Fruit fly (Drosophila melanogaster) whole organism, prepupa: Measurements from ENCODE around the gene CG3191.
A peak's percentile ranks its signal among the peaks of the same experiment; 100 is the strongest.

Experiments
- Blimp-1 ChIP-seq: fragments of 200-800 bp; sonication (Bioruptor generic); optimal IDR thresholded peaks from 3 replicates; lab custom pipeline; 2017; ENCODE audit warnings: missing biosample characterization, missing genetic modification characterization, mild to moderate bottlenecking, moderate library complexity, missing genetic modification reagents
- CG15336 ChIP-seq: fragments of 200-800 bp; sonication (Bioruptor generic); IDR thresholded peaks from 2 replicates; pipeline ENCODE4 v1.3.6; 2022; ENCODE audit warnings: missing biosample characterization, missing genetic modification characterization
- CG34406 ChIP-seq: fragments of 200-800 bp; sonication (Bioruptor generic); optimal IDR thresholded peaks from 3 replicates; lab custom pipeline; 2016; ENCODE audit warnings: missing biosample characterization, missing genetic modification characterization
- CG3919 ChIP-seq: fragments of 200-800 bp; sonication (Bioruptor generic); optimal IDR thresholded peaks from 3 replicates; lab custom pipeline; 2016; ENCODE audit warnings: missing biosample characterization, missing genetic modification characterization
- CG4318 ChIP-seq: fragments of 200-800 bp; sonication (Bioruptor generic); optimal IDR thresholded peaks from 3 replicates; lab custom pipeline; 2017; ENCODE audit warnings: missing biosample characterization, mild to moderate bottlenecking, missing genetic modification characterization
- CG6163 ChIP-seq: fragments of 200-800 bp; sonication (Bioruptor generic); IDR thresholded peaks from 3 replicates; pipeline ENCODE4 v1.3.6; 2022; ENCODE audit warnings: missing biosample characterization, missing genetic modification characterization
- CG6276 ChIP-seq: fragments of 200-800 bp; sonication (Bioruptor generic); optimal IDR thresholded peaks from 2 replicates; lab custom pipeline; 2017; ENCODE audit warnings: missing biosample characterization, mild to moderate bottlenecking, missing genetic modification characterization
- CG6792 ChIP-seq: fragments of 200-800 bp; sonication (Bioruptor generic); optimal IDR thresholded peaks from 3 replicates; lab custom pipeline; 2016; ENCODE audit warnings: missing biosample characterization, missing genetic modification characterization
- CG6808 ChIP-seq: fragments of 200-800 bp; sonication (Bioruptor generic); optimal IDR thresholded peaks from 3 replicates; lab custom pipeline; 2017; ENCODE audit warnings: missing biosample characterization, missing genetic modification characterization, mild to moderate bottlenecking, moderate library complexity, missing genetic modification reagents
- CG6854 ChIP-seq: fragments of 200-800 bp; sonication (Bioruptor generic); optimal IDR thresholded peaks from 2 replicates; lab custom pipeline; 2017; ENCODE audit warnings: missing biosample characterization, mild to moderate bottlenecking, missing genetic modification characterization
- CG8119 ChIP-seq: fragments of 200-800 bp; sonication (Bioruptor generic); IDR thresholded peaks from 3 replicates; pipeline ENCODE4 v1.3.6; 2022; ENCODE audit warnings: missing biosample characterization, missing genetic modification characterization
- CG8319 ChIP-seq: fragments of 200-800 bp; sonication (Bioruptor generic); optimal IDR thresholded peaks from 3 replicates; lab custom pipeline; 2016; ENCODE audit warnings: missing biosample characterization, missing genetic modification characterization
- CG9139 ChIP-seq: fragments of 200-800 bp; sonication (Bioruptor generic); optimal IDR thresholded peaks from 3 replicates; lab custom pipeline; 2017; ENCODE audit warnings: missing biosample characterization, mild to moderate bottlenecking, missing genetic modification characterization
- Eip78C ChIP-seq: fragments of 200-800 bp; sonication (Bioruptor generic); peaks from one replicate; lab custom pipeline; 2016; ENCODE audit warnings: missing biosample characterization, missing genetic modification characterization
- Hr38 ChIP-seq: sonication (Bioruptor generic); optimal IDR thresholded peaks from 2 replicates; lab custom pipeline; 2016; ENCODE audit warnings: missing biosample characterization, missing genetic modification characterization
- Hr39 ChIP-seq: fragments of 200-800 bp; sonication (Bioruptor generic); optimal IDR thresholded peaks from 2 replicates; lab custom pipeline; 2016; ENCODE audit warnings: missing biosample characterization, missing genetic modification characterization
- Lpt ChIP-seq: fragments of 200-800 bp; sonication (Bioruptor generic); optimal IDR thresholded peaks from 3 replicates; lab custom pipeline; 2016; ENCODE audit warnings: missing biosample characterization, missing genetic modification characterization
- Smox ChIP-seq: fragments of 200-800 bp; sonication (Bioruptor generic); optimal IDR thresholded peaks from 3 replicates; lab custom pipeline; 2016; ENCODE audit warnings: missing biosample characterization, missing genetic modification characterization
- Sox14 ChIP-seq: fragments of 200-800 bp; sonication (Bioruptor generic); optimal IDR thresholded peaks from 3 replicates; lab custom pipeline; 2016; ENCODE audit warnings: missing biosample characterization, missing genetic modification characterization
- Sox15 ChIP-seq: fragments of 200-800 bp; sonication (Bioruptor generic); optimal IDR thresholded peaks from 3 replicates; lab custom pipeline; 2016; ENCODE audit warnings: missing biosample characterization, missing genetic modification characterization
- achi ChIP-seq: fragments of 200-800 bp; sonication (Bioruptor generic); optimal IDR thresholded peaks from 3 replicates; lab custom pipeline; 2016; ENCODE audit warnings: missing biosample characterization, missing genetic modification characterization
- dac ChIP-seq: fragments of 200-800 bp; sonication (Bioruptor generic); optimal IDR thresholded peaks from 2 replicates; lab custom pipeline; 2017; ENCODE audit warnings: missing biosample characterization, mild to moderate bottlenecking, missing genetic modification characterization
- dsx ChIP-seq: fragments of 200-800 bp; optimal IDR thresholded peaks from 3 replicates; lab custom pipeline; 2019; ENCODE audit warnings: missing biosample characterization, mild to moderate bottlenecking, missing genetic modification characterization, moderate library complexity; ENCODE audit not compliant: poor library complexity, severe bottlenecking
- eg ChIP-seq: fragments of 200-800 bp; sonication (Bioruptor generic); IDR thresholded peaks from 3 replicates; pipeline ENCODE4 v1.3.6; 2022; ENCODE audit warnings: missing biosample characterization, missing genetic modification characterization
- esn ChIP-seq: fragments of 200-800 bp; sonication (Bioruptor generic); optimal IDR thresholded peaks from 2 replicates; lab custom pipeline; 2016; ENCODE audit warnings: missing biosample characterization, mild to moderate bottlenecking, missing genetic modification characterization, moderate library complexity
- fkh ChIP-seq: fragments of 200-800 bp; sonication (Bioruptor generic); optimal IDR thresholded peaks from 3 replicates; lab custom pipeline; 2017; ENCODE audit warnings: missing biosample characterization, mild to moderate bottlenecking, missing genetic modification characterization, moderate library complexity
- ss ChIP-seq, 2 experiments: fragments of 200-800 bp; sonication (Bioruptor generic); optimal IDR thresholded peaks; 2 replicates in 1 of 2; 3 replicates in 1 of 2; lab custom pipeline; 2017 to 2018; ENCODE audit warnings: mild to moderate bottlenecking in 2 of 2, missing biosample characterization in 2 of 2, missing genetic modification characterization in 2 of 2, moderate library complexity in 1 of 2
- svp ChIP-seq: fragments of 200-800 bp; sonication (Bioruptor generic); peaks from one replicate; lab custom pipeline; 2016; ENCODE audit warnings: missing biosample characterization, missing genetic modification characterization
- vri ChIP-seq: fragments of 200-800 bp; sonication (Bioruptor generic); optimal IDR thresholded peaks from 3 replicates; lab custom pipeline; 2016; ENCODE audit warnings: missing biosample characterization, mild to moderate bottlenecking, missing genetic modification characterization

Gene CG3191

DNA sequence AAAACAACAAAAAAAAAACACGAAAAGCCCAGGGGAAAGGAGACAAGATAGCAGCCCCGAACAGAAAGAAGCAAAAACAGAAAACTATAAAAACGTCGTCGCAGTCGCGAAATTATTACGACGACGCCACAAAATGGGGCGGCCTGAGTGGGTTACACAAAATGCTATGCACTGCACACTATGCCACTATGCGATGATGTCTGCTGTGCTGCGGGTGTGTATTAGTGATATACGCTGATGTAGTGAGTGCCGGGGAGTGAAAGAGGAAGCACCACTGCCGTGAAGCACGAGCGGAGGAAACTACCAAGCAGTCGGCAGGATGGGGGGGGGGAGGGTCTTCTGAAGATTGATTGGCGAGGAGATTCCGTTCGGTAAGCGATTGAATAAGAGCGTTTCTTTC, 35.2 kb upstream of the CG3191 start:
- TF ChIP-seq CG6276 (GFP tag; lab: Kevin White, UChicago), result peak; percentile 18
- TF ChIP-seq CG6792 (GFP tag; lab: Kevin White, UChicago), result no peak
- peak in 1 of 2 experiments; percentile 8 for TF ChIP-seq ss (GFP tag; optimal IDR thresholded peaks at IDR 0.05; lab: Kevin White, UChicago)
- TF ChIP-seq CG8119 (GFP tag; lab: Robert Waterston, UW), result 0 out of 3 replicates have a peak, but pooled peaks have one; percentile 42
- TF ChIP-seq CG6163, result peak; percentile 48; the same call in 2 of the 3 replicates
- no peak for TF ChIP-seq dsx (GFP tag; lab: Kevin White, UChicago)
- TF ChIP-seq CG15336 (GFP tag; lab: Robert Waterston, UW), result peak; percentile 31; the same call in 1 of the 2 replicates
- no peak for TF ChIP-seq CG9139
- TF ChIP-seq eg (GFP tag; lab: Robert Waterston, UW), result peak; percentile 52; the same call in 2 of the 3 replicates
- TF ChIP-seq, all 60 proteins: peak for 6

DNA sequence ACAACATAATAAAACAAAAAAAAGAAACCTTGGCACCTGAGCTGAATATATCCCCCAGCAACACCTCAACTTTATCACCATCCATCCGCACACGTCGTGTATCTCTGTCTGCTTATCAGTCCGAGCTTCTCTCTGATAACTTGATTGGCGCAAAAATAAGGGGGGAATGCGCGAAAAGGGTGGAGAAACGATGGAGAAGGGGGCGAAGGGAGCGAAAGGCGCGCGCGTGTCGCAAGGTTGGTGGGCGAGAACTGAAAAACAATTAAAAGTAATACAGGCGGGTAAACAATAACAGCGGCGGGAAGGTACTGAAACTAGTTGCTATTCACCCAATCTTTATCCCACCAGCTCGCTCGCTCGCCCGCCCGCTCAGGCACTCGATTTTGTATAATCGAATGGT, 34.5 kb upstream of the CG3191 start:
- TF ChIP-seq Eip78C (GFP tag; lab: Kevin White, UChicago) (peak; percentile 52), CG6276 (GFP tag; lab: Kevin White, UChicago) (no peak), Hr39 (GFP tag; lab: Kevin White, UChicago) (no peak), fkh (peak; percentile 38), vri (peak; percentile 19), Sox15 (GFP tag; lab: Kevin White, UChicago) (no peak), dac (no peak), CG8319 (no peak), Sox14 (no peak)

DNA sequence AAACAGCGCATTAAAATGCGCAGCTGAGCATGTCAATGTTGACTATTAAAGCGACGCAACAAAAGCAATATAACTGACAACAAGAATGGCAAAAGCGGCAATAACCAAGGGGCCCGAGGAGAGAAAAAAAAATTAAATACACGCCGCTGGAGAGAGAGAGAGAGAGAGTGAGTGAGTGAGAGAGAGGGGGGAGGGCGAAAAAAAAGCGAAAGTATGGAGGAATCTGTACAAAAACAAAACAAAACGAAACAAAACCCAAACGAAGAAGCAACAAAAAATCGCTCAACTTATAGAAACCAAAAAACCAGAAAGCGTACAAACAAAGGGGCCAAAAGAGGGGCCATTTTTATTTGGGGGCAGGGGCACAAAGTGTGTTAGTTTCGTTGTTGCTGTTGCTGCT, 31.7 kb upstream of the CG3191 start:
- no peak for TF ChIP-seq CG6808 (GFP tag; lab: Kevin White, UChicago)
- no peak for TF ChIP-seq svp
- 0 out of 3 replicates have a peak, but pooled peaks have one; percentile 26 for TF ChIP-seq eg (GFP tag; lab: Robert Waterston, UW)
- peak; percentile 1 for TF ChIP-seq CG3919 (GFP tag; lab: Kevin White, UChicago)
- TF ChIP-seq CG6792 (GFP tag; lab: Kevin White, UChicago), result peak; percentile 17
- no peak for TF ChIP-seq Hr39 (GFP tag; lab: Kevin White, UChicago)
- peak; percentile 14 for TF ChIP-seq achi (GFP tag; lab: Kevin White, UChicago)
- TF ChIP-seq CG6276 (GFP tag; lab: Kevin White, UChicago), result peak; percentile 0
- TF ChIP-seq CG4318 (GFP tag; lab: Kevin White, UChicago), result no peak
- peak; percentile 29 for TF ChIP-seq Lpt (GFP tag; lab: Kevin White, UChicago)
- TF ChIP-seq Blimp-1, result peak; percentile 95
- peak; percentile 15 for TF ChIP-seq CG6854
- TF ChIP-seq Smox (GFP tag; lab: Kevin White, UChicago), result no peak
- 0 out of 3 replicates have a peak, but pooled peaks have one; percentile 50 for TF ChIP-seq CG6163
- TF ChIP-seq Eip78C (GFP tag; lab: Kevin White, UChicago), result peak; percentile 10
- TF ChIP-seq CG34406 (GFP tag; lab: Kevin White, UChicago), result peak; percentile 15
- TF ChIP-seq CG8119 (GFP tag; lab: Robert Waterston, UW), result peak; percentile 54; the same call in 1 of the 3 replicates
- peak; percentile 17 to 32 for TF ChIP-seq ss (GFP tag; optimal IDR thresholded peaks at IDR 0.05; lab: Kevin White, UChicago)

dm6 chrX:2278782-2279304, 27.1 kb upstream of the CG3191 start:
- TF ChIP-seq Lpt (GFP tag; lab: Kevin White, UChicago) (no peak), CG3919 (GFP tag; lab: Kevin White, UChicago) (no peak), esn (no peak), Hr38 (GFP tag; lab: Kevin White, UChicago) (no peak), svp (peak; percentile 80)

- TF ChIP-seq svp, result no peak
- TF ChIP-seq eg (GFP tag; lab: Robert Waterston, UW), result no peak
- no peak for TF ChIP-seq CG34406 (GFP tag; lab: Kevin White, UChicago)
- TF ChIP-seq CG8119 (GFP tag; lab: Robert Waterston, UW), result no peak
- TF ChIP-seq Blimp-1, result no peak
- no peak for TF ChIP-seq CG6808 (GFP tag; lab: Kevin White, UChicago)
These were observed 23.6 kb upstream of the CG3191 start, which contains the start of gene Vml for dm6 chrX:2275249-2275872. Gene Vml (plus strand): TSS chrX:2275822.
